Worm (Caenorhabditis elegans) whole organism, late embryonic: ENCODE data around the gene B0554.5.

Source experiments
- C08G9.2 ChIP-seq: sonication (generic microtip); optimal IDR thresholded peaks from 2 replicates; lab custom pipeline; 2016; ENCODE audit warnings: mild to moderate bottlenecking, missing genetic modification characterization, moderate library complexity, missing compliant biosample characterization
- C38D4.7 ChIP-seq: fragments of 200-800 bp; sonication (Bioruptor generic); optimal IDR thresholded peaks from 2 replicates; lab custom pipeline; 2018; ENCODE audit warnings: mild to moderate bottlenecking, missing genetic modification characterization, moderate library complexity, missing compliant biosample characterization
- F13H6.1 ChIP-seq: sonication (generic microtip); optimal IDR thresholded peaks from 2 replicates; lab custom pipeline; 2016; ENCODE audit warnings: missing genetic modification characterization, missing compliant biosample characterization
- Y22D7AL.16 ChIP-seq: sonication (generic microtip); optimal IDR thresholded peaks from 2 replicates; lab custom pipeline; 2016; ENCODE audit warnings: missing genetic modification characterization, missing compliant biosample characterization
- ahr-1 ChIP-seq: sonication (generic microtip); optimal IDR thresholded peaks from 2 replicates; lab custom pipeline; 2016; ENCODE audit warnings: missing genetic modification characterization, missing compliant biosample characterization
- ama-1 ChIP-seq: fragments of 150-350 bp; optimal IDR thresholded peaks from 2 replicates; lab custom pipeline; 2014
- ceh-14 ChIP-seq: sonication (generic microtip); optimal IDR thresholded peaks from 2 replicates; lab custom pipeline; 2016; ENCODE audit warnings: missing genotype, missing genetic modification characterization, missing compliant biosample characterization
- ceh-18 ChIP-seq: sonication (generic microtip); optimal IDR thresholded peaks from 2 replicates; lab custom pipeline; 2016; ENCODE audit warnings: missing genetic modification characterization, missing compliant biosample characterization
- ceh-19 ChIP-seq: fragments of 200-800 bp; sonication (Bioruptor generic); optimal IDR thresholded peaks from 2 replicates; lab custom pipeline; 2018; ENCODE audit warnings: mild to moderate bottlenecking, missing genetic modification characterization, missing compliant biosample characterization
- ceh-2 ChIP-seq: sonication (generic microtip); optimal IDR thresholded peaks from 2 replicates; lab custom pipeline; 2016; ENCODE audit warnings: missing genotype, missing genetic modification characterization, missing compliant biosample characterization
- ceh-22 ChIP-seq: sonication (generic microtip); optimal IDR thresholded peaks from 2 replicates; lab custom pipeline; 2017; ENCODE audit warnings: missing biosample characterization, missing genetic modification characterization
- ceh-24 ChIP-seq: sonication (generic microtip); optimal IDR thresholded peaks from 2 replicates; lab custom pipeline; 2016; ENCODE audit warnings: mild to moderate bottlenecking, missing genetic modification characterization, missing compliant biosample characterization
- ceh-31 ChIP-seq: sonication (generic microtip); optimal IDR thresholded peaks from 2 replicates; lab custom pipeline; 2016; ENCODE audit warnings: missing genetic modification characterization, missing compliant biosample characterization
- ceh-34 ChIP-seq: sonication (generic microtip); optimal IDR thresholded peaks from 2 replicates; lab custom pipeline; 2016; ENCODE audit warnings: mild to moderate bottlenecking, missing genetic modification characterization, missing compliant biosample characterization
- ceh-45 ChIP-seq: fragments of 200-800 bp; sonication (Bioruptor generic); IDR thresholded peaks from 2 replicates; pipeline ENCODE4 v1.3.6; 2022; ENCODE audit warnings: missing genetic modification reagents, missing genetic modification characterization, missing compliant biosample characterization
- ceh-9 ChIP-seq: sonication (generic microtip); optimal IDR thresholded peaks from 2 replicates; lab custom pipeline; 2016; ENCODE audit warnings: mild to moderate bottlenecking, missing genetic modification characterization, inconsistent platforms, missing compliant biosample characterization
- che-1 ChIP-seq: sonication (generic microtip); optimal IDR thresholded peaks from 2 replicates; lab custom pipeline; 2016; ENCODE audit warnings: mild to moderate bottlenecking, missing genetic modification characterization, missing compliant biosample characterization
- dmd-4 ChIP-seq: sonication (generic microtip); optimal IDR thresholded peaks from 2 replicates; lab custom pipeline; 2016; ENCODE audit warnings: borderline replicate concordance, missing genetic modification characterization, missing compliant biosample characterization
- dve-1 ChIP-seq: sonication (generic microtip); optimal IDR thresholded peaks from 2 replicates; lab custom pipeline; 2017; ENCODE audit warnings: antibody characterized with exemption, mild to moderate bottlenecking, missing genetic modification characterization, missing compliant biosample characterization
- ets-4 ChIP-seq: sonication (generic microtip); optimal IDR thresholded peaks from 2 replicates; lab custom pipeline; 2016; ENCODE audit warnings: missing genetic modification characterization, missing compliant biosample characterization
- eyg-1 ChIP-seq: sonication (generic microtip); optimal IDR thresholded peaks from 2 replicates; lab custom pipeline; 2016; ENCODE audit warnings: missing genotype, missing genetic modification characterization, missing compliant biosample characterization
- fax-1 ChIP-seq: sonication (generic microtip); optimal IDR thresholded peaks from 2 replicates; lab custom pipeline; 2016; ENCODE audit warnings: missing genotype, missing genetic modification characterization, missing compliant biosample characterization
- fkh-6 ChIP-seq: sonication (generic microtip); optimal IDR thresholded peaks from 2 replicates; lab custom pipeline; 2016; ENCODE audit warnings: missing genetic modification characterization, missing compliant biosample characterization
- hlh-13 ChIP-seq: fragments of 200-800 bp; sonication (Bioruptor generic); optimal IDR thresholded peaks from 2 replicates; lab custom pipeline; 2018; ENCODE audit warnings: mild to moderate bottlenecking, missing genetic modification characterization, missing compliant biosample characterization
- hlh-30 ChIP-seq: sonication (generic microtip); optimal IDR thresholded peaks from 2 replicates; lab custom pipeline; 2017; ENCODE audit warnings: antibody characterized with exemption, missing genetic modification characterization, missing compliant biosample characterization; ENCODE audit not compliant: insufficient read depth
- hlh-6 ChIP-seq: sonication (generic microtip); optimal IDR thresholded peaks from 2 replicates; lab custom pipeline; 2016; ENCODE audit warnings: missing genotype, missing genetic modification characterization, missing compliant biosample characterization
- lim-6 ChIP-seq: sonication (generic microtip); optimal IDR thresholded peaks from 2 replicates; lab custom pipeline; 2016; ENCODE audit warnings: missing genetic modification characterization, missing compliant biosample characterization
- lin-11 ChIP-seq: fragments of 200-800 bp; sonication (Bioruptor generic); optimal IDR thresholded peaks from 2 replicates; lab custom pipeline; 2018; ENCODE audit warnings: mild to moderate bottlenecking, missing genetic modification characterization, missing compliant biosample characterization
- madf-2 ChIP-seq: sonication (generic microtip); optimal IDR thresholded peaks from 2 replicates; lab custom pipeline; 2017; ENCODE audit warnings: missing genetic modification characterization, missing compliant biosample characterization
- nfya-1 ChIP-seq: sonication (generic microtip); optimal IDR thresholded peaks from 2 replicates; lab custom pipeline; 2017; ENCODE audit warnings: missing genetic modification characterization, mild to moderate bottlenecking, missing compliant biosample characterization, antibody characterized with exemption, moderate library complexity
- nhr-232 ChIP-seq: sonication (generic microtip); optimal IDR thresholded peaks from 2 replicates; lab custom pipeline; 2016; ENCODE audit warnings: missing genetic modification characterization, missing compliant biosample characterization
- npax-4 ChIP-seq: sonication (generic microtip); optimal IDR thresholded peaks from 2 replicates; lab custom pipeline; 2016; ENCODE audit warnings: missing genetic modification characterization, missing compliant biosample characterization
- pax-1 ChIP-seq: fragments of 150-350 bp; optimal IDR thresholded peaks from 2 replicates; lab custom pipeline; 2014; ENCODE audit warnings: missing biosample characterization, missing genetic modification characterization
- pha-4 ChIP-seq: fragments of 150-350 bp; optimal IDR thresholded peaks from 2 replicates; lab custom pipeline; 2018; ENCODE audit warnings: missing biosample characterization, missing genetic modification reagents, missing genetic modification characterization
- pqm-1 ChIP-seq: sonication (generic microtip); optimal IDR thresholded peaks from 2 replicates; lab custom pipeline; 2016; ENCODE audit warnings: missing genetic modification characterization, missing compliant biosample characterization
- sdc-2 ChIP-seq: sonication (generic microtip); optimal IDR thresholded peaks from 2 replicates; lab custom pipeline; 2016; ENCODE audit warnings: missing genotype, missing genetic modification characterization, missing compliant biosample characterization
- sox-4 ChIP-seq: sonication (generic microtip); optimal IDR thresholded peaks from 2 replicates; lab custom pipeline; 2017; ENCODE audit warnings: mild to moderate bottlenecking, missing genetic modification characterization, inconsistent platforms, missing compliant biosample characterization
- syd-9 ChIP-seq: sonication (generic microtip); optimal IDR thresholded peaks from 2 replicates; lab custom pipeline; 2016; ENCODE audit warnings: mild to moderate bottlenecking, missing genetic modification characterization, moderate library complexity, missing compliant biosample characterization
- tbx-2 ChIP-seq: sonication (generic microtip); optimal IDR thresholded peaks from 2 replicates; lab custom pipeline; 2016; ENCODE audit warnings: missing genetic modification characterization, missing compliant biosample characterization
- tbx-7 ChIP-seq: sonication (generic microtip); optimal IDR thresholded peaks from 2 replicates; lab custom pipeline; 2016; ENCODE audit warnings: missing genotype, missing genetic modification characterization, missing compliant biosample characterization
- unc-55 ChIP-seq: sonication (generic microtip); optimal IDR thresholded peaks from 2 replicates; lab custom pipeline; 2017; ENCODE audit warnings: missing biosample characterization, missing genetic modification reagents, missing genetic modification characterization
- unc-86 ChIP-seq: sonication (generic microtip); optimal IDR thresholded peaks from 2 replicates; lab custom pipeline; 2016; ENCODE audit warnings: missing genetic modification characterization, missing compliant biosample characterization
- ztf-16 ChIP-seq: sonication (generic microtip); optimal IDR thresholded peaks from 2 replicates; lab custom pipeline; 2017; ENCODE audit warnings: missing genetic modification characterization, missing compliant biosample characterization

B0554.5 gene

DNA sequence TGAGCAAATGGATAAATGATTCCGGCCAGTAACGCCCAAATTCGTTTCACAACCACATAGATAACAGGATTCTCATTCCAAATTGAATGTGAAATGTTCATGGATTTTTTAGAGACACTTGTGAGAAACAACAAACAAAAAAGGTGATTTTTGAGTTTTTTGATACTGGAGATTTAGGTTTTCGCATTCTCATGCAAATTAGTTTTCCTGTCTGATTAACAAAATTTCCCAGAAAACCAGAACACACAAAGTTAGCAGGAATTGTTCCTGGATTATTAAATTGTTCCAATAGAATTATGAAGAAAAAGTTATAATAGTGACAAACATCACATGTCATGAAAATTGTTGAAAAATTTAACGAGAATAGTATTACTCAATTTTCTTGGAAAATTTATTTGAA lies 19.0 kb downstream of the B0554.5 start, which contains the start of gene srh-33:
TSS of gene srh-33 (minus strand) at position 101 of the 400 bp plus-strand sequence.
- TF ChIP-seq unc-86 (tag; lab: Kevin White, UChicago), result no peak
- no peak for TF ChIP-seq ceh-24 (tag; lab: Kevin White, UChicago)
- no peak for TF ChIP-seq hlh-30 (tag; lab: Kevin White, UChicago)
- TF ChIP-seq unc-55 (GFP tag; lab: Kevin White, UChicago), result no peak
- no peak for TF ChIP-seq pqm-1
- no peak for TF ChIP-seq Y22D7AL.16
- no peak for TF ChIP-seq ceh-18
- TF ChIP-seq lin-11 (tag; lab: Kevin White, UChicago), result no peak
- TF ChIP-seq sox-4, result no peak
- no peak for TF ChIP-seq ceh-2
- no peak for TF ChIP-seq madf-2
- TF ChIP-seq fax-1, result no peak
- TF ChIP-seq ceh-34 (tag; lab: Kevin White, UChicago), result no peak
- no peak for TF ChIP-seq hlh-13 (GFP tag; lab: Kevin White, UChicago)
- no peak for TF ChIP-seq C38D4.7 (GFP tag; lab: Kevin White, UChicago)
- no peak for TF ChIP-seq tbx-2 (tag; lab: Kevin White, UChicago)
- TF ChIP-seq lim-6 (tag; lab: Kevin White, UChicago), result no peak

DNA sequence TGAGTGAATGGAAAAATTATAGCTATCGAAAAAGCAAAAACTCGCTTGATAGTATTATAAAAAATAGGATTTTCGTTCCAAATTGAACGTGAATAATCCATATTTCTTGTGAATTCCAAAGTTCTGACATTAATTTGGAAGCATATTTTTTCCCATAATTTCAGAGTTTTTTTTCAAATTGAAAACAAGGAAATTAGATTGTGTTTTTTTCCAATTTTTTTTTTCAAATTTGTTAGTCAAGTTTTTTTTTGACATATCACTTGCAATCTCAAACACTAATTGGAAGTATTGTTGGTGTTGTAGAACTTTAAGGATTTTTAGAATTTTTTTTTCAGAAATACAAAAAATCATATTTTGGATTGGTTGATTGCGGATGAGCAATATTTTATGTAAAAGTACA lies 22.3 kb downstream of the B0554.5 start, which contains the start of gene srh-34:
TSS of gene srh-34 (minus strand) at position 101 of the 400 bp plus-strand sequence.
- TF ChIP-seq pha-4 (no peak), F13H6.1 (tag; lab: Kevin White, UChicago) (no peak), ceh-31 (tag; lab: Kevin White, UChicago) (no peak), ceh-45 (GFP tag; lab: Robert Waterston, UW) (no peak), pax-1 (tag; lab: Kevin White, UChicago) (no peak), npax-4 (tag; lab: Kevin White, UChicago) (no peak), sox-4 (no peak), ceh-9 (tag; lab: Kevin White, UChicago) (no peak)
- TF ChIP-seq, all 69 proteins: peak for 0

DNA sequence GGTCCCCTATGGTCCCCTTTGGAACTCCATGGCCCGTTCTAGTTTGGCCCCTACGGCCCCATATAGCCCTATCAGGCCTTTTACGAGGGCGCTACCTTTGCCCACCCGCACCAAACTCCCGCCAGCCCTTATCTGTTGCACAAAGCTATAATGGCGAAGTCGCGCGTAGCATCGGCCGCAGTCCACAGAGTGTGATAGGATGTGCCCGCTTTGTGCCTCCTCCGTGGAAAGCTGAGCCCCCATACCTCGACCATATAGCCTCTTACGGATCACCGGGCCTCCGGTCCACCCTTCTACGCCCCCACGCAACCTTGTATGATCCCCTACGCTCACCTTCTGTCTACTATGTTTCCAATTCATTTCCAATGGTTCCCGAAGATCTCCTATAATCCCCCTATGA lies 22.7 kb downstream of the B0554.5 start:
- TF ChIP-seq sdc-2 (tag; lab: Kevin White, UChicago) (peak; percentile 20), tbx-7 (tag; lab: Kevin White, UChicago) (no peak), ahr-1 (tag; lab: Kevin White, UChicago) (no peak), ztf-16 (tag; lab: Kevin White, UChicago) (no peak), dmd-4 (tag; lab: Kevin White, UChicago) (peak; percentile 6), ceh-22 (tag; lab: Kevin White, UChicago) (no peak), lin-11 (tag; lab: Kevin White, UChicago) (no peak), ceh-14 (no peak), nhr-232 (no peak), hlh-6 (tag; lab: Kevin White, UChicago) (peak; percentile 18), F13H6.1 (tag; lab: Kevin White, UChicago) (no peak), ama-1 (no peak), eyg-1 (tag; lab: Kevin White, UChicago) (no peak), pqm-1 (no peak), C08G9.2 (tag; lab: Kevin White, UChicago) (no peak), tbx-2 (tag; lab: Kevin White, UChicago) (no peak), nfya-1 (tag; lab: Kevin White, UChicago) (no peak), ceh-19 (GFP tag; lab: Kevin White, UChicago) (no peak), syd-9 (no peak)

DNA sequence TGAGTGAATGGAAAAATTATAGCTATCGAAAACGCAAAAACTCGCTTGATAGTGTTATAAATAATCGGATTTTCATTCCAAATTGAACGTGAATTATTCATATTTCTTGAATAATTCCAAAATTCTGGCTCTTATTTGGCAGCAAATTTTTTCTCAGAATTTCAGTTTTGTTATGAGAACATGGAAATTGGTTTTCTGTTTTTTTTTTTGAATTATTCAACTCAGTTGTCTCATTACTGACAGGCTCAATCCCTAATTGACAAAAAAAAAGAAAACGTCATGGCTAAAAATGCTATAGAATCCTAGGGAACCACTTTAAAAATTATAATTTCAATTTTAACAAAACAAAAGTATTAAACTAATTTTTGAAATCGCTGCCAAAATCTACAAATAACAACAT lies 24.9 kb downstream of the B0554.5 start, which contains the start of gene srh-35:
TSS of gene srh-35 (minus strand) at position 101 of the 400 bp plus-strand sequence.
- TF ChIP-seq eyg-1 (tag; lab: Kevin White, UChicago) (no peak), ama-1 (no peak), nhr-232 (no peak), ets-4 (tag; lab: Kevin White, UChicago) (no peak), fkh-6 (tag; lab: Kevin White, UChicago) (no peak), che-1 (tag; lab: Kevin White, UChicago) (no peak), ceh-18 (no peak), hlh-13 (GFP tag; lab: Kevin White, UChicago) (no peak), pqm-1 (no peak), dve-1 (tag; lab: Kevin White, UChicago) (no peak)
